Worm (Caenorhabditis elegans) whole organism, dauer: ENCODE results near the gene C36C5.14.

Experiments used
- unc-62 ChIP-seq: sonication (generic microtip); optimal IDR thresholded peaks from 2 replicates; lab custom pipeline; 2017; ENCODE audit warnings: missing biosample characterization, missing genetic modification reagents, missing genetic modification characterization

C36C5.14 gene

ce11 chrV:3165438-3165837 is at the start of gene C36C5.14:
Gene C36C5.14, minus strand, starts transcription at chrV:3165538.
- TF ChIP-seq unc-62 = no peak

- TF ChIP-seq unc-62 = no peak
Observed at ce11 chrV:3210147-3210546, 44.8 kb upstream of the C36C5.14 start, which contains the start of gene apx-1. Gene apx-1, plus strand, starts transcription at chrV:3210196.

ce11 chrV:3208940-3209339 is 43.6 kb upstream of the C36C5.14 start:
- no peak for TF ChIP-seq unc-62

ce11 chrV:3204433-3204832 is 39.1 kb upstream of the C36C5.14 start:
- no peak for TF ChIP-seq unc-62

ce11 chrV:3200323-3200722 is 35.0 kb upstream of the C36C5.14 start, which contains the start of gene K08D9.4:
Gene K08D9.4, minus strand, starts transcription at chrV:3200423.
- no peak for TF ChIP-seq unc-62

- no peak for TF ChIP-seq unc-62
Observed at ce11 chrV:3196832-3197329, 31.5 kb upstream of the C36C5.14 start, which contains the start of the genes Y73C8B.1 and Y73C8B.5. Gene Y73C8B.1, minus strand, starts transcription at chrV:3196882. Gene Y73C8B.5, plus strand, starts transcription at chrV:3197268.

- no peak for TF ChIP-seq unc-62
Observed at ce11 chrV:3195814-3196213, 30.5 kb upstream of the C36C5.14 start.

- no peak for TF ChIP-seq unc-62
Observed at ce11 chrV:3194952-3195450, 29.7 kb upstream of the C36C5.14 start, which contains the start of gene Y73C8B.2. Gene Y73C8B.2, minus strand, starts transcription at chrV:3195002.

- no peak for TF ChIP-seq unc-62
Observed at ce11 chrV:3193091-3193608, 27.8 kb upstream of the C36C5.14 start, which contains the start of the genes Y73C8B.3 and Y73C8B.9. Gene Y73C8B.3, minus strand, starts transcription at chrV:3193237. Gene Y73C8B.9, plus strand, starts transcription at chrV:3193558.

ce11 chrV:3188043-3188442 is 22.7 kb upstream of the C36C5.14 start, which contains the start of gene lag-2:
Gene lag-2, plus strand, starts transcription at chrV:3188343.
- no peak for TF ChIP-seq unc-62

- TF ChIP-seq unc-62 = no peak
Observed at ce11 chrV:3185855-3186254, 20.5 kb upstream of the C36C5.14 start.

ce11 chrV:3176161-3176560 is 10.8 kb upstream of the C36C5.14 start, which contains the start of gene srab-8:
Gene srab-8, plus strand, starts transcription at chrV:3176461.
- no peak for TF ChIP-seq unc-62

- no peak for TF ChIP-seq unc-62
Observed at ce11 chrV:3171625-3172024, 6.3 kb upstream of the C36C5.14 start.

ce11 chrV:3169838-3170237 is 4.5 kb upstream of the C36C5.14 start, which contains the start of gene srbc-6:
Gene srbc-6, plus strand, starts transcription at chrV:3170138.
- TF ChIP-seq unc-62 = no peak

- TF ChIP-seq unc-62 = no peak
Observed at ce11 chrV:3168650-3169049, 3.3 kb upstream of the C36C5.14 start, which contains the start of gene C36C5.15. Gene C36C5.15, minus strand, starts transcription at chrV:3168750.

- TF ChIP-seq unc-62 = no peak
Observed at ce11 chrV:3166260-3166659, 922 bp upstream of the C36C5.14 start, which contains the start of gene C36C5.4. Gene C36C5.4, plus strand, starts transcription at chrV:3166560.

ce11 chrV:3163143-3163542 is 2.2 kb downstream of the C36C5.14 start:
- TF ChIP-seq unc-62 = no peak

- no peak for TF ChIP-seq unc-62
Observed at ce11 chrV:3162299-3162698, 3.0 kb downstream of the C36C5.14 start.
